Worm (Caenorhabditis elegans): ENCODE data around the gene ins-22.

ce11 chrIII:10049682-10050081, 23.6 kb downstream of the ins-22 start, which contains the start of gene T16G12.1:
- no peak for TF ChIP-seq R02D3.7 (tag; optimal IDR thresholded peaks at IDR 0.05)
- no peak for TF ChIP-seq sma-9 (GFP tag; optimal IDR thresholded peaks at IDR 0.05)
- no peak for TF ChIP-seq sma-9 (tag; optimal IDR thresholded peaks at IDR 0.05)
- no peak for TF ChIP-seq nhr-11 (tag; optimal IDR thresholded peaks at IDR 0.05)
- TF ChIP-seq egl-27 (tag; optimal IDR thresholded peaks at IDR 0.05), result no peak
- TF ChIP-seq ZK546.5 (tag; optimal IDR thresholded peaks at IDR 0.05), result no peak
- no peak for TF ChIP-seq nhr-237 (tag; optimal IDR thresholded peaks at IDR 0.05)
- no peak for TF ChIP-seq mdl-1 (tag; optimal IDR thresholded peaks at IDR 0.05)
- TF ChIP-seq snpc-4 (tag; optimal IDR thresholded peaks at IDR 0.05), result no peak
- no peak for TF ChIP-seq unc-62 (GFP tag; optimal IDR thresholded peaks at IDR 0.05)
- TF ChIP-seq lsy-2 (tag; optimal IDR thresholded peaks at IDR 0.05), result no peak
- TF ChIP-seq nhr-12 (tag; optimal IDR thresholded peaks at IDR 0.05), result no peak
- no peak for TF ChIP-seq lin-39 (tag; optimal IDR thresholded peaks at IDR 0.05)

All from whole organism, L2 larva.